Fruit fly (Drosophila melanogaster) whole organism, embryonic: ENCODE data around the gene dnc.
A peak's percentile ranks its signal among the peaks of the same experiment; 100 is the strongest.

Source experiments
- Abd-B ChIP-seq: fragments of 200-800 bp; sonication (Bioruptor generic); optimal IDR thresholded peaks from 2 replicates; lab custom pipeline; 2018; ENCODE audit warnings: missing biosample characterization, mild to moderate bottlenecking, missing genetic modification characterization, moderate library complexity
- Asciz ChIP-seq: fragments of 200-800 bp; sonication (Bioruptor generic); optimal IDR thresholded peaks from 2 replicates; lab custom pipeline; 2017; ENCODE audit warnings: missing biosample characterization, mild to moderate bottlenecking, missing genetic modification characterization, missing genetic modification reagents
- Atf-2 ChIP-seq: fragments of 200-800 bp; sonication (Bioruptor generic); optimal IDR thresholded peaks from 2 replicates; lab custom pipeline; 2016; ENCODE audit warnings: missing biosample characterization, missing genetic modification characterization
- Bgb ChIP-seq: fragments of 200-800 bp; sonication (Bioruptor generic); IDR thresholded peaks from 2 replicates; pipeline ENCODE4 v1.3.6; 2022; ENCODE audit warnings: missing biosample characterization, missing genetic modification characterization; ENCODE audit not compliant: partially characterized antibody
- C15 ChIP-seq: fragments of 200-800 bp; sonication (Bioruptor generic); IDR thresholded peaks from 3 replicates; pipeline ENCODE4 v1.3.6; 2022; ENCODE audit warnings: missing biosample characterization, missing genetic modification characterization
- CG11085 ChIP-seq: fragments of 200-800 bp; sonication (Bioruptor generic); IDR thresholded peaks from 2 replicates; pipeline ENCODE4 v1.3.6; 2022; ENCODE audit warnings: missing biosample characterization, missing genetic modification characterization
- CG11560 ChIP-seq: fragments of 200-800 bp; sonication (Bioruptor generic); IDR thresholded peaks from 3 replicates; pipeline ENCODE4 v1.3.6; 2022; ENCODE audit warnings: missing biosample characterization, missing genetic modification characterization
- CG12659 ChIP-seq: fragments of 200-800 bp; sonication (Bioruptor generic); optimal IDR thresholded peaks from 3 replicates; lab custom pipeline; 2017; ENCODE audit warnings: mild to moderate bottlenecking, missing biosample characterization, missing genetic modification reagents, missing genetic modification characterization
- CG13123 ChIP-seq: fragments of 200-800 bp; sonication (Bioruptor generic); optimal IDR thresholded peaks from 2 replicates; lab custom pipeline; 2016; ENCODE audit warnings: missing biosample characterization, missing genetic modification characterization
- CG13424 ChIP-seq: fragments of 200-800 bp; sonication (Bioruptor generic); optimal IDR thresholded peaks from 2 replicates; lab custom pipeline; 2019; ENCODE audit warnings: missing biosample characterization, mild to moderate bottlenecking, missing genetic modification characterization, moderate library complexity
- CG14860 ChIP-seq: fragments of 200-800 bp; sonication (Bioruptor generic); IDR thresholded peaks from 3 replicates; pipeline ENCODE4 v1.3.6; 2022; ENCODE audit warnings: missing biosample characterization, missing genetic modification characterization; ENCODE audit not compliant: partially characterized antibody
- CG15479 ChIP-seq: fragments of 200-800 bp; sonication (Bioruptor generic); optimal IDR thresholded peaks from 3 replicates; lab custom pipeline; 2019; ENCODE audit warnings: missing biosample characterization, mild to moderate bottlenecking, missing genetic modification characterization, moderate library complexity
- CG17328 ChIP-seq: fragments of 200-800 bp; sonication (Bioruptor generic); IDR thresholded peaks from 2 replicates; pipeline ENCODE4 v1.3.6; 2022; ENCODE audit warnings: missing biosample characterization, missing genetic modification characterization
- CG17612 ChIP-seq: fragments of 200-800 bp; sonication (Bioruptor generic); IDR thresholded peaks from 2 replicates; pipeline ENCODE4 v1.3.6; 2022; ENCODE audit warnings: missing biosample characterization, missing genetic modification characterization
- CG31388 ChIP-seq: fragments of 200-800 bp; sonication (Bioruptor generic); optimal IDR thresholded peaks from 2 replicates; lab custom pipeline; 2016; ENCODE audit warnings: missing biosample characterization, missing genetic modification characterization
- CG6254 ChIP-seq: fragments of 200-800 bp; sonication (Bioruptor generic); optimal IDR thresholded peaks from 3 replicates; lab custom pipeline; 2017; ENCODE audit warnings: mild to moderate bottlenecking, missing biosample characterization, missing genetic modification reagents, missing genetic modification characterization
- CG6765 ChIP-seq: fragments of 200-800 bp; sonication (Bioruptor generic); optimal IDR thresholded peaks from 3 replicates; lab custom pipeline; 2017; ENCODE audit warnings: missing biosample characterization, mild to moderate bottlenecking, missing genetic modification characterization
- CG9797 ChIP-seq: fragments of 200-800 bp; sonication (Bioruptor generic); optimal IDR thresholded peaks from 3 replicates; lab custom pipeline; 2018; ENCODE audit warnings: missing biosample characterization, mild to moderate bottlenecking, missing genetic modification characterization
- CkIIα-i1 ChIP-seq: fragments of 200-800 bp; sonication (Bioruptor generic); IDR thresholded peaks from 2 replicates; pipeline ENCODE4 v1.3.6; 2022; ENCODE audit warnings: missing biosample characterization, missing genetic modification characterization
- Gsc ChIP-seq: fragments of 200-800 bp; sonication (Bioruptor generic); IDR thresholded peaks from 2 replicates; pipeline ENCODE4 v1.3.6; 2022; ENCODE audit warnings: missing biosample characterization, missing genetic modification characterization
- HLH3B ChIP-seq: fragments of 200-800 bp; sonication (Bioruptor generic); IDR thresholded peaks from 2 replicates; pipeline ENCODE4 v1.3.6; 2022; ENCODE audit warnings: missing biosample characterization, missing genetic modification characterization
- Hr78 ChIP-seq, 2 experiments: fragments of 200-800 bp in 1 of 2; fragments of >200 bp in 1 of 2; sonication (Bioruptor generic) in 1 of 2; optimal IDR thresholded peaks; 2 replicates each; lab custom pipeline; 2017 to 2019; ENCODE audit warnings: missing biosample characterization in 2 of 2, missing genetic modification characterization in 2 of 2, mild to moderate bottlenecking in 1 of 2, moderate library complexity in 1 of 2
- MTF-1 ChIP-seq: fragments of 200-800 bp; sonication (Bioruptor generic); optimal IDR thresholded peaks from 2 replicates; lab custom pipeline; 2018; ENCODE audit warnings: missing biosample characterization, mild to moderate bottlenecking, missing genetic modification characterization, borderline replicate concordance
- Nf-YA ChIP-seq: fragments of 200-800 bp; sonication (Bioruptor generic); IDR thresholded peaks from 2 replicates; pipeline ENCODE4 v1.3.6; 2022; ENCODE audit warnings: missing biosample characterization, missing genetic modification characterization
- Ravus ChIP-seq: fragments of 200-800 bp; sonication (Bioruptor generic); IDR thresholded peaks from 2 replicates; pipeline ENCODE4 v1.3.6; 2022; ENCODE audit warnings: missing biosample characterization, missing genetic modification characterization
- Rfx ChIP-seq: fragments of 200-800 bp; sonication (Bioruptor generic); IDR thresholded peaks from 2 replicates; pipeline ENCODE4 v1.3.6; 2022; ENCODE audit warnings: missing biosample characterization, missing genetic modification characterization
- Rx ChIP-seq: fragments of 200-800 bp; sonication (Bioruptor generic); IDR thresholded peaks from 2 replicates; pipeline ENCODE4 v1.3.6; 2022; ENCODE audit warnings: missing biosample characterization, missing genetic modification characterization
- Sox100B ChIP-seq: fragments of 200-800 bp; sonication (Bioruptor generic); optimal IDR thresholded peaks from 3 replicates; lab custom pipeline; 2018; ENCODE audit warnings: missing biosample characterization, mild to moderate bottlenecking, missing genetic modification characterization
- Sox102F ChIP-seq: fragments of 200-800 bp; sonication (Bioruptor generic); optimal IDR thresholded peaks from 2 replicates; lab custom pipeline; 2018; ENCODE audit warnings: missing biosample characterization, mild to moderate bottlenecking, missing genetic modification characterization, moderate library complexity
- Xrp1 ChIP-seq: fragments of 200-800 bp; sonication (Bioruptor generic); IDR thresholded peaks from 2 replicates; pipeline ENCODE4 v1.3.6; 2022; ENCODE audit warnings: missing biosample characterization, missing genetic modification characterization
- al ChIP-seq: fragments of 200-800 bp; sonication (Bioruptor generic); IDR thresholded peaks from 2 replicates; pipeline ENCODE4 v1.3.6; 2022; ENCODE audit warnings: missing biosample characterization, missing genetic modification characterization
- ap ChIP-seq: fragments of 200-800 bp; sonication (Bioruptor generic); IDR thresholded peaks from 2 replicates; pipeline ENCODE4 v1.3.6; 2022; ENCODE audit warnings: missing biosample characterization, missing genetic modification characterization
- bbx ChIP-seq: fragments of 200-800 bp; sonication (Bioruptor generic); IDR thresholded peaks from 2 replicates; pipeline ENCODE4 v1.3.6; 2022; ENCODE audit warnings: missing biosample characterization, missing genetic modification characterization; ENCODE audit not compliant: partially characterized antibody
- cas ChIP-seq: fragments of 200-800 bp; sonication (Bioruptor generic); IDR thresholded peaks from 2 replicates; pipeline ENCODE4 v1.3.6; 2022; ENCODE audit warnings: missing biosample characterization, missing genetic modification characterization
- croc ChIP-seq: fragments of 200-800 bp; sonication (Bioruptor generic); conservative IDR thresholded peaks from 3 replicates; pipeline ENCODE4 v1.3.6; 2022; ENCODE audit warnings: missing biosample characterization, missing genetic modification characterization
- en ChIP-seq: fragments of 200-800 bp; sonication (Bioruptor generic); optimal IDR thresholded peaks from 2 replicates; lab custom pipeline; 2016; ENCODE audit warnings: missing biosample characterization, missing genetic modification characterization
- ewg ChIP-seq: fragments of 200-800 bp; sonication (Bioruptor generic); optimal IDR thresholded peaks from 3 replicates; lab custom pipeline; 2017; ENCODE audit warnings: mild to moderate bottlenecking, missing biosample characterization, missing genetic modification reagents, missing genetic modification characterization
- hkb ChIP-seq, 2 experiments: fragments of 200-800 bp in 1 of 2; fragments of >200 bp in 1 of 2; sonication (Bioruptor generic) in 1 of 2; IDR thresholded peaks in 1 of 2; optimal IDR thresholded peaks in 1 of 2; 2 replicates each; pipeline versions ENCODE4 v1.3.6 to Lab custom; 2017 to 2022; ENCODE audit warnings: missing biosample characterization in 1 of 2, missing genetic modification characterization in 1 of 2
- jing ChIP-seq: fragments of 200-800 bp; sonication (Bioruptor generic); optimal IDR thresholded peaks from 2 replicates; lab custom pipeline; 2018; ENCODE audit warnings: missing biosample characterization, mild to moderate bottlenecking, missing genetic modification characterization
- knrl ChIP-seq: fragments of 200-800 bp; sonication (Bioruptor generic); IDR thresholded peaks from 3 replicates; pipeline ENCODE4 v1.3.6; 2022; ENCODE audit warnings: missing biosample characterization, missing genetic modification characterization; ENCODE audit not compliant: partially characterized antibody
- lola ChIP-seq, 3 experiments: fragments of >200 bp in 2 of 3; fragments of 200-800 bp in 1 of 3; sonication (Bioruptor generic) in 1 of 3; optimal IDR thresholded peaks; 2 replicates each; lab custom pipeline; 2017 to 2019; ENCODE audit warnings: missing biosample characterization in 3 of 3, missing genetic modification characterization in 3 of 3, mild to moderate bottlenecking in 1 of 3, moderate library complexity in 1 of 3
- peb ChIP-seq: fragments of 200-800 bp; sonication (Bioruptor generic); IDR thresholded peaks from 2 replicates; pipeline ENCODE4 v1.3.6; 2022; ENCODE audit warnings: missing biosample characterization, missing genetic modification characterization
- pnt ChIP-seq: fragments of 200-800 bp; sonication (Bioruptor generic); optimal IDR thresholded peaks from 3 replicates; lab custom pipeline; 2016; ENCODE audit warnings: missing biosample characterization, missing genetic modification characterization
- rib ChIP-seq: fragments of 200-800 bp; sonication (Bioruptor generic); IDR thresholded peaks from 2 replicates; pipeline ENCODE4 v1.3.6; 2022; ENCODE audit warnings: missing biosample characterization, missing genetic modification characterization
- tap ChIP-seq: fragments of 200-800 bp; optimal IDR thresholded peaks from 3 replicates; lab custom pipeline; 2019; ENCODE audit warnings: missing biosample characterization, mild to moderate bottlenecking, missing genetic modification characterization, moderate library complexity
- ttk ChIP-seq: fragments of 200-800 bp; sonication (Bioruptor generic); IDR thresholded peaks from 2 replicates; pipeline ENCODE4 v2.1.2; 2022; ENCODE audit warnings: missing biosample characterization, missing genetic modification characterization
- vfl ChIP-seq: fragments of 200-800 bp; sonication (Bioruptor generic); optimal IDR thresholded peaks from 2 replicates; lab custom pipeline; 2016; ENCODE audit warnings: missing biosample characterization, missing genetic modification characterization
- wek ChIP-seq: fragments of 200-800 bp; sonication (Bioruptor generic); optimal IDR thresholded peaks from 3 replicates; lab custom pipeline; 2018; ENCODE audit warnings: missing biosample characterization, mild to moderate bottlenecking, missing genetic modification characterization, moderate library complexity
- zf30C ChIP-seq: fragments of 200-800 bp; sonication (Bioruptor generic); optimal IDR thresholded peaks from 3 replicates; lab custom pipeline; 2018; ENCODE audit warnings: missing biosample characterization, mild to moderate bottlenecking, missing genetic modification characterization

Gene dnc

DNA sequence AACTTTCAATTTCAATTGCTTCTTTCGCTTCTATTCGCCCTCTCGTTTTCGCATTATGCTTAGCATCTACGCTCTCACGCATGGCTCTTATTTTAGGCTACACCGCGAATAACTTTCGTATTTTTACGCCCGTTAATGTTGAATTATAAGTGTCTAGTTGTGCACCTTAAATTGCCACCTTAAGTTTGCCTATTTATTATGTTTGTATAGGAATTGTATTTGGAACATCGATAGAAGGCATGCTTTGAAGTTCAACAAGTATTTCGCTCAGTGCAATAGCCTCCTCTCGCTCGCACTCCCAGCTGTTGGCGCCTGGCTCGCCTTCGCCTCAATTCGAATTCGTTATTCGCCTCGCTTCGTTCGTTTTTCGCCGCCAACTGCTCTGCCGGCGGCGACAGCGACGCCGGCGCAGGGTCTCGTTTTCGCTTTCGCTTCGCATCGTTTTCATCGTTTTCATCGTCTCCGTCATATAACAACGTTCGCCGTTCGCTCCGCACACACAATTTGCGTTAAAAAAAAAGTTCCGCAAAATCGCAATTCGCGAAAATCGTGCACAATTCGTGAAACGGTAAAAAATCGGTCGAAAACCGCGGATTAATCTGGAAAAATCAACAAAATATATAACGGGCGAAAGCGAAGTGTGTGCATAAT is 118.7 kb downstream of the dnc start (continued):
- peak; percentile 94 for TF ChIP-seq en (GFP tag; lab: Kevin White, UChicago)
- peak; percentile 88 for TF ChIP-seq peb (GFP tag; lab: Robert Waterston, UW)
- TF ChIP-seq CG17612, result peak; percentile 92
- TF ChIP-seq Sox100B (GFP tag; lab: Kevin White, UChicago), result peak; percentile 92
- peak in 1 of 3 experiments; percentile 84 for TF ChIP-seq lola (GFP tag; optimal IDR thresholded peaks at IDR 0.05; lab: Kevin White, UChicago)
- peak; percentile 98 for TF ChIP-seq vfl (GFP tag; lab: Kevin White, UChicago)
- peak; percentile 99 for TF ChIP-seq Rfx
- peak; percentile 93 for TF ChIP-seq CkIIα-i1 (GFP tag; lab: Robert Waterston, UW)
- peak; percentile 98 for TF ChIP-seq Sox102F (GFP tag; lab: Kevin White, UChicago)
- peak; percentile 93 for TF ChIP-seq tap
- TF ChIP-seq Atf-2 (GFP tag; lab: Kevin White, UChicago), result peak; percentile 98
- peak; percentile 90 for TF ChIP-seq CG6765 (GFP tag; lab: Kevin White, UChicago)
- peak; percentile 93 for TF ChIP-seq CG31388
- TF ChIP-seq Gsc (GFP tag; lab: Robert Waterston, UW), result peak; percentile 91
- TF ChIP-seq CG9797 (GFP tag; lab: Kevin White, UChicago), result peak; percentile 20
- TF ChIP-seq al (GFP tag; lab: Robert Waterston, UW), result peak; percentile 97
- TF ChIP-seq knrl (GFP tag; lab: Robert Waterston, UW), result no peak
- peak; percentile 97 for TF ChIP-seq HLH3B (GFP tag; lab: Robert Waterston, UW)
- TF ChIP-seq CG17328 (GFP tag; lab: Robert Waterston, UW), result peak; percentile 95
- TF ChIP-seq rib (GFP tag; lab: Robert Waterston, UW), result peak; percentile 95
- peak; percentile 95 for TF ChIP-seq CG13123 (GFP tag; lab: Kevin White, UChicago)
- no peak for TF ChIP-seq Bgb
- TF ChIP-seq CG6254 (GFP tag; lab: Kevin White, UChicago), result peak; percentile 91
- peak in 1 of 2 experiments; percentile 74 for TF ChIP-seq Hr78 (GFP tag; optimal IDR thresholded peaks at IDR 0.05; lab: Kevin White, UChicago)
- peak; percentile 98 for TF ChIP-seq pnt (GFP tag; lab: Kevin White, UChicago)
- TF ChIP-seq CG11560, result peak; percentile 90
- peak; percentile 97 for TF ChIP-seq Xrp1 (GFP tag; lab: Robert Waterston, UW)
- peak; percentile 95 for TF ChIP-seq ewg (GFP tag; lab: Kevin White, UChicago)
- TF ChIP-seq Nf-YA, result peak; percentile 93
- peak; percentile 94 for TF ChIP-seq Asciz (GFP tag; lab: Kevin White, UChicago)
- TF ChIP-seq Ravus (GFP tag; lab: Robert Waterston, UW), result peak; percentile 94
- peak; percentile 92 for TF ChIP-seq MTF-1 (GFP tag; lab: Kevin White, UChicago)
- TF ChIP-seq CG14860 (GFP tag; lab: Robert Waterston, UW), result no peak
- peak; percentile 96 for TF ChIP-seq CG11085 (GFP tag; lab: Robert Waterston, UW)
- peak; percentile 85 for TF ChIP-seq wek (GFP tag; lab: Kevin White, UChicago)
- TF ChIP-seq bbx (GFP tag; lab: Robert Waterston, UW), result no peak
- peak; percentile 94 for TF ChIP-seq ap
- TF ChIP-seq cas (GFP tag; lab: Robert Waterston, UW), result peak; percentile 95
- peak; percentile 95 for TF ChIP-seq croc (GFP tag; lab: Robert Waterston, UW)
- TF ChIP-seq CG13424 (tag; lab: Kevin White, UChicago), result peak; percentile 95
- peak; percentile 90 for TF ChIP-seq zf30C (GFP tag; lab: Kevin White, UChicago)
- peak; percentile 97 for TF ChIP-seq Rx (GFP tag; lab: Robert Waterston, UW)
- no peak for TF ChIP-seq hkb (optimal IDR thresholded peaks at IDR 0.05; lab: Kevin White, UChicago)
- peak; percentile 98 for TF ChIP-seq hkb (GFP tag; IDR thresholded peaks at IDR 0.05; lab: Robert Waterston, UW)
- peak; percentile 96 for TF ChIP-seq jing (GFP tag; lab: Kevin White, UChicago)
- peak; percentile 97 for TF ChIP-seq ttk (GFP tag; lab: Robert Waterston, UW)
- TF ChIP-seq CG12659 (GFP tag; lab: Kevin White, UChicago), result peak; percentile 97
- peak; percentile 91 for TF ChIP-seq C15 (GFP tag; lab: Robert Waterston, UW)
- TF ChIP-seq CG15479, result no peak
- peak; percentile 95 for TF ChIP-seq Abd-B
